Fruit fly (Drosophila melanogaster) whole organism, wandering third instar larva: ENCODE measurements around the gene CG17560.

Experiments
- CG32264 ChIP-seq: fragments of 200-800 bp; sonication (Bioruptor generic); optimal IDR thresholded peaks from 2 replicates; lab custom pipeline; 2016; ENCODE audit warnings: missing biosample characterization, missing genetic modification characterization
- Dif ChIP-seq: fragments of 200-275, 200-300 bp; sonication (Bioruptor generic); optimal IDR thresholded peaks from 2 replicates; lab custom pipeline; 2018; ENCODE audit warnings: missing biosample characterization, missing genetic modification characterization; ENCODE audit not compliant: partially characterized antibody
- GATAd ChIP-seq: sonication (Bioruptor generic); optimal IDR thresholded peaks from 2 replicates; lab custom pipeline; 2016; ENCODE audit warnings: missing biosample characterization, missing genetic modification characterization
- HLH106 ChIP-seq: fragments of 200-800 bp; optimal IDR thresholded peaks from 3 replicates; lab custom pipeline; 2019; ENCODE audit warnings: missing biosample characterization, mild to moderate bottlenecking, missing genetic modification characterization, moderate library complexity
- dmrt93B ChIP-seq: fragments of 200-800 bp; sonication (Bioruptor generic); optimal IDR thresholded peaks from 2 replicates; lab custom pipeline; 2018; ENCODE audit warnings: missing biosample characterization, mild to moderate bottlenecking, missing genetic modification characterization
- dsf ChIP-seq: sonication (Bioruptor generic); optimal IDR thresholded peaks from 2 replicates; lab custom pipeline; 2016; ENCODE audit warnings: missing biosample characterization, missing genetic modification characterization, borderline replicate concordance
- lola ChIP-seq: fragments of >200 bp; optimal IDR thresholded peaks from 2 replicates; lab custom pipeline; 2017; ENCODE audit warnings: missing biosample characterization, missing genetic modification characterization
- pan ChIP-seq: fragments of >200 bp; optimal IDR thresholded peaks from 2 replicates; lab custom pipeline; 2017
- psq ChIP-seq: fragments of 200-800 bp; sonication (Bioruptor generic); optimal IDR thresholded peaks from 3 replicates; lab custom pipeline; 2017; ENCODE audit warnings: missing biosample characterization, mild to moderate bottlenecking, missing genetic modification characterization, moderate library complexity
- woc ChIP-seq: sonication (Bioruptor generic); optimal IDR thresholded peaks from 2 replicates; lab custom pipeline; 2016; ENCODE audit warnings: missing biosample characterization, mild to moderate bottlenecking, missing genetic modification characterization

- TF ChIP-seq psq (GFP tag; lab: Kevin White, UChicago) (no peak), HLH106 (tag; lab: Kevin White, UChicago) (no peak), lola (no peak), pan (lab: Kevin White, UChicago) (no peak), dmrt93B (GFP tag; lab: Kevin White, UChicago) (no peak), CG32264 (no peak), GATAd (GFP tag; lab: Kevin White, UChicago) (no peak), Dif (no peak), dsf (GFP tag; lab: Kevin White, UChicago) (no peak), woc (GFP tag; lab: Kevin White, UChicago) (no peak)
Observed at dm6 chr3R:16626899-16627432, 9.2 kb downstream of the CG17560 start.
